Worm (Caenorhabditis elegans): Measurements from ENCODE around the gene srd-70.

DNA sequence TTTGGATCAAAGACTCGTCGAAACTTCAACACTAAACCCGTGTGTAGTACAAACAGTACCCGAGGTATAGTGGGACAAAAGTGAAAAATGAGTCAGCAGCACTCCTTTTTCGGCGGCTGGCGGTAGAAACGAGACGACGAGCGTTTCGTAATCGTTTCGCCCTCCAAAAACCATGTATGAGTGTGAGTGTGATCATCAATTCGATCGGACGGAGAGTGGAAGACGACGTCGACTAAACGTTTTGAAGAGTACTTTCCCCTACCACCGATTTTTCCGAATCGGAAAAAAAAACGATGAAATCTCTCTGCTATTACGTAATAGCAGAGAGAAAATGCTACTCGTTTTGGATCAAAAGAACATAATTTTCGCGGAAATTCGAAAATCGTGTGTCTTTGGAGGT is 38.5 kb upstream of the srd-70 start:
- TF ChIP-seq ztf-23 (GFP tag; IDR thresholded peaks at IDR 0.05) (no peak), klf-2 (GFP tag; conservative IDR thresholded peaks at IDR 0.05) (no peak), cog-1 (tag; optimal IDR thresholded peaks at IDR 0.05) (no peak), ref-1 (GFP tag; conservative IDR thresholded peaks at IDR 0.05) (no peak), ztf-29 (GFP tag; IDR thresholded peaks at IDR 0.05) (no peak), flt-1 (GFP tag; IDR thresholded peaks at IDR 0.05) (no peak), med-1 (GFP tag; optimal IDR thresholded peaks at IDR 0.05; ENCODE audit: insufficient read depth) (no peak)
